Worm (Caenorhabditis elegans) whole organism, young adult: ENCODE measurements around the gene best-23.

Experiments used
- F22D6.2 ChIP-seq: sonication (generic microtip); optimal IDR thresholded peaks from 2 replicates; lab custom pipeline; 2016; ENCODE audit warnings: mild to moderate bottlenecking, missing genetic modification characterization, missing compliant biosample characterization
- F49E8.2 ChIP-seq: sonication (generic microtip); optimal IDR thresholded peaks from 3 replicates; lab custom pipeline; 2017; ENCODE audit warnings: missing genetic modification characterization, mild to moderate bottlenecking, missing compliant biosample characterization, antibody characterized with exemption, moderate library complexity; ENCODE audit not compliant: insufficient read depth
- ceh-40 ChIP-seq: fragments of 200-800 bp; sonication (Bioruptor generic); IDR thresholded peaks from 2 replicates; pipeline ENCODE4 v1.3.6; 2022; ENCODE audit warnings: missing genetic modification characterization, missing compliant biosample characterization
- die-1 ChIP-seq: sonication (generic microtip); optimal IDR thresholded peaks from 2 replicates; lab custom pipeline; 2016; ENCODE audit warnings: missing genotype, mild to moderate bottlenecking, missing genetic modification characterization, missing compliant biosample characterization
- hmg-1.2 ChIP-seq: fragments of 200-800 bp; sonication (Bioruptor generic); IDR thresholded peaks from 2 replicates; pipeline ENCODE4 v1.3.6; 2022; ENCODE audit warnings: missing genetic modification reagents, missing genetic modification characterization, missing compliant biosample characterization
- lin-35 ChIP-seq, 3 experiments: fragments of 150-350 bp in 2 of 3; sonication (generic microtip) in 1 of 3; optimal IDR thresholded peaks; 2 replicates each; lab custom pipeline; 2014 to 2018; ENCODE audit warnings: missing biosample characterization in 3 of 3, missing genetic modification characterization in 3 of 3, missing genetic modification reagents in 3 of 3
- nfya-1 ChIP-seq: sonication (generic microtip); optimal IDR thresholded peaks from 2 replicates; lab custom pipeline; 2017; ENCODE audit warnings: antibody characterized with exemption, missing compliant biosample characterization, missing genetic modification characterization, borderline replicate concordance; ENCODE audit not compliant: insufficient read depth
- ztf-22 ChIP-seq: fragments of 200-800 bp; sonication (Bioruptor generic); optimal IDR thresholded peaks from 2 replicates; lab custom pipeline; 2018; ENCODE audit warnings: mild to moderate bottlenecking, missing genetic modification characterization, moderate library complexity, missing compliant biosample characterization

ce11 chrII:7946830-7947425 is 39.5 kb upstream of the best-23 start, which contains the start of gene ZK669.5:
- TF ChIP-seq F22D6.2 (tag; lab: Kevin White, UChicago), result no peak
- no peak for TF ChIP-seq hmg-1.2 (GFP tag; lab: Robert Waterston, UW)
- no peak for TF ChIP-seq F49E8.2 (tag; lab: Kevin White, UChicago)
- no peak for TF ChIP-seq ceh-40 (GFP tag; lab: Robert Waterston, UW)
- TF ChIP-seq die-1 (tag; lab: Kevin White, UChicago), result no peak
- no peak for TF ChIP-seq ztf-22
- no peak for TF ChIP-seq lin-35 (GFP tag; optimal IDR thresholded peaks at IDR 0.05; lab: Kevin White, UChicago)
- TF ChIP-seq nfya-1 (tag; lab: Kevin White, UChicago), result no peak
